Worm (Caenorhabditis elegans) whole organism, L1 larva: ENCODE measurements around the gene srb-3.
A peak's percentile ranks its signal among the peaks of the same experiment; 100 is the strongest.

Source experiments
- C16A3.4 ChIP-seq: fragments of 150-350 bp; optimal IDR thresholded peaks from 2 replicates; lab custom pipeline; 2014; ENCODE audit warnings: missing biosample characterization, missing genetic modification characterization
- aha-1 ChIP-seq: fragments of 150-350 bp; optimal IDR thresholded peaks from 2 replicates; lab custom pipeline; 2014; ENCODE audit warnings: missing biosample characterization, missing genetic modification characterization
- aly-2 ChIP-seq: fragments of 150-350 bp; optimal IDR thresholded peaks from 2 replicates; lab custom pipeline; 2014; ENCODE audit warnings: missing biosample characterization, missing genetic modification characterization
- ama-1 ChIP-seq: fragments of 150-350 bp; optimal IDR thresholded peaks from 2 replicates; lab custom pipeline; 2014
- blmp-1 ChIP-seq: fragments of 150-350 bp; optimal IDR thresholded peaks from 2 replicates; lab custom pipeline; 2014; ENCODE audit warnings: missing biosample characterization, missing genetic modification characterization
- ceh-63 ChIP-seq: fragments of 200-800 bp; sonication (Bioruptor generic); optimal IDR thresholded peaks from 2 replicates; lab custom pipeline; 2018; ENCODE audit warnings: mild to moderate bottlenecking, missing genetic modification characterization, missing compliant biosample characterization
- ceh-90 ChIP-seq: sonication (generic microtip); optimal IDR thresholded peaks from 2 replicates; lab custom pipeline; 2016; ENCODE audit warnings: missing genetic modification characterization, missing compliant biosample characterization
- dpl-1 ChIP-seq, 3 experiments: fragments of 150-350 bp in 2 of 3; sonication (generic microtip) in 1 of 3; optimal IDR thresholded peaks; 2 replicates each; lab custom pipeline; 2014 to 2017; ENCODE audit warnings: missing biosample characterization in 3 of 3, missing genetic modification characterization in 3 of 3, missing genetic modification reagents in 3 of 3
- dsc-1 ChIP-seq: sonication (generic microtip); optimal IDR thresholded peaks from 2 replicates; lab custom pipeline; 2016; ENCODE audit warnings: mild to moderate bottlenecking, missing genetic modification characterization, missing compliant biosample characterization
- elt-3 ChIP-seq, 6 experiments: fragments of 150-350 bp in 1 of 6; sonication (generic microtip); optimal IDR thresholded peaks; 2 replicates each; lab custom pipeline; 2017 to 2018; ENCODE audit warnings: missing biosample characterization in 6 of 6, missing genetic modification characterization in 6 of 6, inconsistent platforms in 1 of 6
- fkh-10 ChIP-seq: sonication (generic microtip); optimal IDR thresholded peaks from 2 replicates; lab custom pipeline; 2017; ENCODE audit warnings: missing biosample characterization, missing genetic modification reagents, missing genetic modification characterization
- grh-1 ChIP-seq: fragments of 200-800 bp; sonication (Bioruptor generic); IDR thresholded peaks from 2 replicates; pipeline ENCODE4 v1.3.6; 2022; ENCODE audit warnings: missing genetic modification reagents, missing genetic modification characterization, missing compliant biosample characterization
- hlh-4 ChIP-seq: sonication (generic microtip); optimal IDR thresholded peaks from 2 replicates; lab custom pipeline; 2016; ENCODE audit warnings: mild to moderate bottlenecking, missing genetic modification characterization, missing compliant biosample characterization
- isw-1 ChIP-seq: fragments of 200-800 bp; sonication (Bioruptor generic); IDR thresholded peaks from 2 replicates; pipeline ENCODE4 v1.3.6; 2022; ENCODE audit warnings: missing genetic modification characterization, missing compliant biosample characterization
- jun-1 ChIP-seq: fragments of 150-350 bp; optimal IDR thresholded peaks from 2 replicates; lab custom pipeline; 2014; ENCODE audit warnings: missing biosample characterization, missing genetic modification reagents, missing genetic modification characterization
- lin-14 ChIP-seq: fragments of 200-800 bp; sonication (Bioruptor generic); optimal IDR thresholded peaks from 2 replicates; lab custom pipeline; 2018; ENCODE audit warnings: mild to moderate bottlenecking, missing genetic modification characterization, moderate library complexity, missing compliant biosample characterization
- lin-15B ChIP-seq: fragments of 150-350 bp; sonication (generic microtip); optimal IDR thresholded peaks from 3 replicates; lab custom pipeline; 2014; ENCODE audit warnings: missing biosample characterization, missing genetic modification characterization
- lsy-2 ChIP-seq, 2 experiments: fragments of 150-350 bp; optimal IDR thresholded peaks; 2 replicates each; lab custom pipeline; 2014; ENCODE audit warnings: missing biosample characterization in 2 of 2, missing genetic modification characterization in 2 of 2
- mab-9 ChIP-seq: fragments of 200-800 bp; sonication (Bioruptor generic); IDR thresholded peaks from 2 replicates; pipeline ENCODE4 v1.3.6; 2022; ENCODE audit warnings: missing genetic modification reagents, missing genetic modification characterization, missing compliant biosample characterization
- mdl-1 ChIP-seq, 2 experiments: fragments of 150-350 bp; optimal IDR thresholded peaks; 2 replicates each; lab custom pipeline; 2014 to 2017; ENCODE audit warnings: missing biosample characterization in 2 of 2, missing genetic modification characterization in 2 of 2, inconsistent platforms in 1 of 2
- mep-1 ChIP-seq: fragments of 150-350 bp; optimal IDR thresholded peaks from 2 replicates; lab custom pipeline; 2014; ENCODE audit warnings: missing biosample characterization, missing genetic modification characterization
- nhr-20 ChIP-seq: sonication (generic microtip); optimal IDR thresholded peaks from 2 replicates; lab custom pipeline; 2016; ENCODE audit warnings: mild to moderate bottlenecking, missing genetic modification characterization, missing compliant biosample characterization
- nhr-28 ChIP-seq: fragments of 150-350 bp; optimal IDR thresholded peaks from 2 replicates; lab custom pipeline; 2014; ENCODE audit warnings: missing biosample characterization, missing genetic modification characterization
- nhr-47 ChIP-seq: sonication (generic microtip); optimal IDR thresholded peaks from 2 replicates; lab custom pipeline; 2016; ENCODE audit warnings: mild to moderate bottlenecking, missing genetic modification characterization, moderate library complexity, missing compliant biosample characterization
- nhr-71 ChIP-seq: sonication (generic microtip); optimal IDR thresholded peaks from 2 replicates; lab custom pipeline; 2016; ENCODE audit warnings: mild to moderate bottlenecking, missing genetic modification characterization, moderate library complexity, missing compliant biosample characterization
- nhr-76 ChIP-seq: sonication (generic microtip); optimal IDR thresholded peaks from 2 replicates; lab custom pipeline; 2017; ENCODE audit warnings: missing biosample characterization, missing genetic modification characterization
- nhr-85 ChIP-seq: sonication (generic microtip); peaks from one replicate; lab custom pipeline; 2016; ENCODE audit warnings: missing genetic modification characterization, inconsistent platforms, missing compliant biosample characterization
- nhr-90 ChIP-seq: sonication (generic microtip); optimal IDR thresholded peaks from 2 replicates; lab custom pipeline; 2016; ENCODE audit warnings: mild to moderate bottlenecking, missing genetic modification characterization, missing compliant biosample characterization; ENCODE audit not compliant: poor library complexity
- pag-3 ChIP-seq: sonication (generic microtip); optimal IDR thresholded peaks from 2 replicates; lab custom pipeline; 2017; ENCODE audit warnings: missing genetic modification characterization, mild to moderate bottlenecking, missing compliant biosample characterization, antibody characterized with exemption, borderline replicate concordance; ENCODE audit not compliant: insufficient read depth
- pax-3 ChIP-seq: fragments of 200-800 bp; sonication (Bioruptor generic); optimal IDR thresholded peaks from 2 replicates; lab custom pipeline; 2018; ENCODE audit warnings: mild to moderate bottlenecking, missing genetic modification characterization, moderate library complexity, missing compliant biosample characterization
- snu-23 ChIP-seq: sonication (generic microtip); optimal IDR thresholded peaks from 2 replicates; lab custom pipeline; 2016; ENCODE audit warnings: missing genetic modification characterization, missing compliant biosample characterization
- sptf-1 ChIP-seq: fragments of 150-350 bp; optimal IDR thresholded peaks from 2 replicates; lab custom pipeline; 2014; ENCODE audit warnings: missing biosample characterization, missing genetic modification characterization
- unc-30 ChIP-seq: sonication (generic microtip); optimal IDR thresholded peaks from 2 replicates; lab custom pipeline; 2017; ENCODE audit warnings: missing biosample characterization, missing genetic modification characterization
- unc-62 ChIP-seq: fragments of 150-350 bp; optimal IDR thresholded peaks from 2 replicates; lab custom pipeline; 2014; ENCODE audit warnings: missing biosample characterization, missing genetic modification reagents, missing genetic modification characterization
- vab-15 ChIP-seq: sonication (generic microtip); optimal IDR thresholded peaks from 2 replicates; lab custom pipeline; 2017; ENCODE audit warnings: missing genotype, mild to moderate bottlenecking, missing genetic modification characterization, missing compliant biosample characterization
- xbp-1 ChIP-seq: sonication (generic microtip); optimal IDR thresholded peaks from 2 replicates; lab custom pipeline; 2016; ENCODE audit warnings: missing genetic modification characterization, missing compliant biosample characterization
- ztf-11 ChIP-seq, 2 experiments: sonication (generic microtip); optimal IDR thresholded peaks; 2 replicates each; lab custom pipeline; 2016 to 2017; ENCODE audit warnings: missing genetic modification characterization in 2 of 2, missing biosample characterization in 1 of 2, missing compliant biosample characterization in 1 of 2

The srb-3 gene

ce11 chrII:5166738-5167137 lies at the start of gene srb-3:
srb-3 (minus strand) TSS chrII:5166838.
- TF ChIP-seq dpl-1 (GFP tag; optimal IDR thresholded peaks at IDR 0.05; lab: Kevin White, UChicago) (no peak), lin-15B (tag; lab: Kevin White, UChicago) (no peak), pax-3 (no peak), unc-62 (GFP tag; lab: Kevin White, UChicago) (no peak), nhr-76 (tag; lab: Kevin White, UChicago) (no peak), sptf-1 (tag; lab: Kevin White, UChicago) (no peak), ztf-11 (tag; optimal IDR thresholded peaks at IDR 0.05; lab: Kevin White, UChicago) (no peak), isw-1 (GFP tag; lab: Robert Waterston, UW) (no peak), nhr-47 (no peak), fkh-10 (GFP tag; lab: Kevin White, UChicago) (no peak), hlh-4 (tag; lab: Kevin White, UChicago) (no peak), aha-1 (tag; lab: Kevin White, UChicago) (no peak), mab-9 (GFP tag; lab: Robert Waterston, UW) (no peak)

ce11 chrII:5212675-5213074 lies 46.0 kb upstream of the srb-3 start, which contains the start of gene C34F11.1:
C34F11.1 (plus strand) TSS chrII:5212975.
- TF ChIP-seq ceh-90 (no peak), sptf-1 (tag; lab: Kevin White, UChicago) (no peak), isw-1 (GFP tag; lab: Robert Waterston, UW) (no peak), nhr-20 (no peak), ztf-11 (tag; optimal IDR thresholded peaks at IDR 0.05; lab: Kevin White, UChicago) (no peak)

- TF ChIP-seq nhr-28 (tag; lab: Kevin White, UChicago) = no peak
- TF ChIP-seq jun-1 (tag; lab: Kevin White, UChicago) = no peak
- TF ChIP-seq unc-30 (tag; lab: Kevin White, UChicago) = no peak
- no peak for TF ChIP-seq nhr-90 (tag; lab: Kevin White, UChicago)
- no peak for TF ChIP-seq mdl-1 (tag; optimal IDR thresholded peaks at IDR 0.05; lab: Kevin White, UChicago)
- TF ChIP-seq ztf-11 (tag; optimal IDR thresholded peaks at IDR 0.05; lab: Kevin White, UChicago) = no peak
- no peak for TF ChIP-seq aly-2
- no peak for TF ChIP-seq snu-23 (GFP tag; lab: Kevin White, UChicago)
- no peak for TF ChIP-seq dsc-1
- no peak for TF ChIP-seq isw-1 (GFP tag; lab: Robert Waterston, UW)
- no peak for TF ChIP-seq xbp-1 (tag; lab: Kevin White, UChicago)
- TF ChIP-seq ceh-63 (GFP tag; lab: Kevin White, UChicago) = no peak
- no peak for TF ChIP-seq elt-3 (tag; optimal IDR thresholded peaks at IDR 0.05; lab: Kevin White, UChicago)
- TF ChIP-seq vab-15 (tag; lab: Kevin White, UChicago) = no peak
These were observed 45.3 kb upstream of the srb-3 start, which contains the start of gene C34F11.2 for ce11 chrII:5211970-5212369. C34F11.2 (plus strand) TSS chrII:5212270.

ce11 chrII:5210830-5211229 lies 44.2 kb upstream of the srb-3 start, which contains the start of gene C34F11.8:
C34F11.8 (minus strand) TSS chrII:5210964.
- TF ChIP-seq snu-23 (GFP tag; lab: Kevin White, UChicago) (peak; percentile 27), mab-9 (GFP tag; lab: Robert Waterston, UW) (no peak), nhr-47 (no peak), elt-3 (tag; optimal IDR thresholded peaks at IDR 0.05; lab: Kevin White, UChicago) (peak in 2 of 6 experiments; percentile 38 to 78), ceh-90 (no peak), blmp-1 (peak; percentile 10), C16A3.4 (tag; lab: Kevin White, UChicago) (peak; percentile 15), lsy-2 (tag; optimal IDR thresholded peaks at IDR 0.05; lab: Kevin White, UChicago) (peak in 1 of 2 experiments; percentile 14), lin-14 (GFP tag; lab: Kevin White, UChicago) (peak; percentile 50), grh-1 (GFP tag; lab: Robert Waterston, UW) (peak; percentile 38; the same call in 1 of the 2 replicates), nhr-71 (tag; lab: Kevin White, UChicago) (peak; percentile 58), mep-1 (tag; lab: Kevin White, UChicago) (peak; percentile 11), pag-3 (tag; lab: Kevin White, UChicago) (no peak), nhr-20 (peak; percentile 56), nhr-85 (tag; lab: Kevin White, UChicago) (peak; percentile 90), ama-1 (lab: Kevin White, UChicago) (no peak)
- TF ChIP-seq, all 84 proteins: peak for 11
